Fruit fly (Drosophila melanogaster): Measurements from ENCODE around the gene Npc2d.

The Npc2d gene

dm6 chr3R:10035765-10036164, 20.1 kb downstream of the Npc2d start (continued):
- TF ChIP-seq CG7987 (GFP tag; optimal IDR thresholded peaks at IDR 0.05) (peak; percentile 8), sisA (GFP tag; IDR thresholded peaks at IDR 0.05) (no peak), crp (GFP tag; optimal IDR thresholded peaks at IDR 0.05) (no peak), Med (GFP tag) (peak; percentile 36), fru (optimal IDR thresholded peaks at IDR 0.05) (no peak), cwo (GFP tag; optimal IDR thresholded peaks at IDR 0.05) (peak; percentile 58), CG17912 (GFP tag; optimal IDR thresholded peaks at IDR 0.05) (no peak), Pdp1 (GFP tag; optimal IDR thresholded peaks at IDR 0.05) (peak in 1 of 2 experiments; percentile 59), CG2199 (GFP tag; IDR thresholded peaks at IDR 0.05) (0 out of 3 replicates have a peak, but pooled peaks have one; percentile 19), vfl (GFP tag; optimal IDR thresholded peaks at IDR 0.05) (no peak), Dbx (GFP tag; IDR thresholded peaks at IDR 0.05) (no peak), schlank (tag; optimal IDR thresholded peaks at IDR 0.05) (no peak), Xrp1 (GFP tag; IDR thresholded peaks at IDR 0.05) (no peak), Kr (GFP tag; optimal IDR thresholded peaks at IDR 0.05) (no peak), Hand (GFP tag; optimal IDR thresholded peaks at IDR 0.05) (no peak), zfh2 (GFP tag; optimal IDR thresholded peaks at IDR 0.05) (no peak), ac (GFP tag; optimal IDR thresholded peaks at IDR 0.05) (no peak), CG8290 (GFP tag; optimal IDR thresholded peaks at IDR 0.05) (no peak), CG8290 (tag; optimal IDR thresholded peaks at IDR 0.05) (no peak), Hey (tag; optimal IDR thresholded peaks at IDR 0.05) (peak; percentile 68), CG30020 (tag; optimal IDR thresholded peaks at IDR 0.05) (no peak), CG1233 (GFP tag; optimal IDR thresholded peaks at IDR 0.05) (no peak), Asciz (GFP tag; optimal IDR thresholded peaks at IDR 0.05) (no peak), fd64A (GFP tag; optimal IDR thresholded peaks at IDR 0.05) (no peak), CG16813 (GFP tag; IDR thresholded peaks at IDR 0.05; ENCODE audit: partially characterized antibody) (no peak), z (GFP tag; IDR thresholded peaks at IDR 0.05) (no peak), fd3F (GFP tag; optimal IDR thresholded peaks at IDR 0.05) (no peak), ems (GFP tag; optimal IDR thresholded peaks at IDR 0.05) (no peak), D (optimal IDR thresholded peaks at IDR 0.05) (no peak), D (GFP tag; optimal IDR thresholded peaks at IDR 0.05) (no peak), chm (GFP tag; IDR thresholded peaks at IDR 0.05) (no peak), sd (tag; optimal IDR thresholded peaks at IDR 0.05) (peak; percentile 53), danr (GFP tag; IDR thresholded peaks at IDR 0.05) (no peak), grn (GFP tag; optimal IDR thresholded peaks at IDR 0.05) (peak; percentile 93), CG2712 (tag; optimal IDR thresholded peaks at IDR 0.05) (no peak), Eip74EF (GFP tag; optimal IDR thresholded peaks at IDR 0.05) (peak in 1 of 2 experiments; percentile 63), gce (GFP tag; IDR thresholded peaks at IDR 0.05) (no peak), lab (GFP tag; optimal IDR thresholded peaks at IDR 0.05) (peak; percentile 74), Vsx1 (GFP tag; optimal IDR thresholded peaks at IDR 0.05) (peak; percentile 37), pita (GFP tag; optimal IDR thresholded peaks at IDR 0.05) (no peak), CG14441 (GFP tag; IDR thresholded peaks at IDR 0.05) (no peak), CG31224 (GFP tag; IDR thresholded peaks at IDR 0.05) (no peak), Chrac-16 (GFP tag; optimal IDR thresholded peaks at IDR 0.05) (no peak), CG14710 (tag; optimal IDR thresholded peaks at IDR 0.05) (no peak), zen2 (GFP tag; IDR thresholded peaks at IDR 0.05; ENCODE audit: partially characterized antibody) (no peak), CG11723 (GFP tag; optimal IDR thresholded peaks at IDR 0.05) (no peak)
